Worm (Caenorhabditis elegans): ENCODE measurements around the gene acs-3.

ce11 chrV:1991381-1991780 is 22.1 kb downstream of the acs-3 start:
- TF ChIP-seq R02D3.7 (tag; optimal IDR thresholded peaks at IDR 0.05) (no peak), unc-62 (GFP tag; optimal IDR thresholded peaks at IDR 0.05) (no peak), skn-1 (tag; optimal IDR thresholded peaks at IDR 0.05) (no peak), fkh-2 (tag; optimal IDR thresholded peaks at IDR 0.05) (no peak), ama-1 (optimal IDR thresholded peaks at IDR 0.05) (no peak), unc-39 (tag; optimal IDR thresholded peaks at IDR 0.05) (no peak), elt-1 (tag; optimal IDR thresholded peaks at IDR 0.05) (no peak), mdl-1 (tag; optimal IDR thresholded peaks at IDR 0.05) (no peak), nhr-237 (tag; optimal IDR thresholded peaks at IDR 0.05) (no peak), pha-4 (tag; optimal IDR thresholded peaks at IDR 0.05) (no peak)

All from whole organism, L3 larva.